Fruit fly (Drosophila melanogaster): ENCODE data around the gene CG10738.

The CG10738 gene

DNA sequence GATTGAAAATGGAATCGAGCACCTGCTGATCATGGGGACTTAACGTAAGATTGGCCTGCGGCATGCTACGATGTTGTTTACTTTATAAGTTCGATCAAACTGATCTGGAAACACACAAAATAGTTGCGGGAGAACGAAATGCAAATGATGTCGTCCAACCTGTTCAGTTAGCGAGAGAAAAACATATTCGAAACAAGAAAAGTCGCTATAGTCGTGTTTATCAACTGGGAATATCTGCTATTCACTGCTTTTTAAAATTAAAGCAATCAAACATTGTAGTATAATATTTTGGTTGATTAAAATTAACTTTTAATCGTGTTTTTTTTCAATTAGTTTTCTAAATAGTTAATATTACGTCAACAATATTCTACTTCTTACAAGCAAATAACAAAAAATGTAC lies 24.0 kb upstream of the CG10738 start, which contains the start of gene CG14105:
TSS of gene CG14105 (minus strand) at position 101 of the 400 bp plus-strand sequence.
- TF ChIP-seq Ets21C (GFP tag; optimal IDR thresholded peaks at IDR 0.05) (no peak), CG11294 (GFP tag; IDR thresholded peaks at IDR 0.05) (no peak), eg (GFP tag; IDR thresholded peaks at IDR 0.05) (no peak), Eip93F (GFP tag; optimal IDR thresholded peaks at IDR 0.05) (no peak), CG10669 (GFP tag; optimal IDR thresholded peaks at IDR 0.05) (no peak), CG6808 (GFP tag; optimal IDR thresholded peaks at IDR 0.05) (no peak), CG3919 (GFP tag; optimal IDR thresholded peaks at IDR 0.05) (no peak), fd85E (GFP tag; optimal IDR thresholded peaks at IDR 0.05) (no peak), CG9139 (GFP tag; optimal IDR thresholded peaks at IDR 0.05) (no peak), Gug (GFP tag; IDR thresholded peaks at IDR 0.05) (no peak), CG6163 (GFP tag; IDR thresholded peaks at IDR 0.05) (no peak), pdm3 (GFP tag; optimal IDR thresholded peaks at IDR 0.05) (no peak), salr (GFP tag; optimal IDR thresholded peaks at IDR 0.05) (no peak), CG6276 (GFP tag; optimal IDR thresholded peaks at IDR 0.05) (no peak), CG34406 (GFP tag; optimal IDR thresholded peaks at IDR 0.05) (no peak)

DNA sequence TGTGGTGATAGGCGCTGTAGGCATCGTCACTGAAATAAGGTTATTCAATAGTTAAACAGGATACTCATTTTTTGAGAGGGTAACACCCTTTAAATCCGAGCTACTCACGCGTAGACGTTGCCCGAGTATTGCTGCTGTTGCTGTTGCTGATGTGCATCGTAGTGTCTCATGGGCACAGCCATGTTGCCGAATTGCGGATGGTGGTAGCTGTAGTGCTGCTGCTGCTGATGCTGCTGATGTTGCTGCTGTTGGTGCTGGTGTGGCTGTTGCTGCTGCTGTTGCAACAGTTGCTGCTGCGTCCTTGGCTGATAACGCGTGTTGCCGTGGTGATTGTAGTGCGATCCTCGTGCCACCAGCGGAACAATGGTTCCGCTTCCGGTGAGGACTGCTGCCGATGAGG lies 20.4 kb upstream of the CG10738 start:
- TF ChIP-seq spab (GFP tag; optimal IDR thresholded peaks at IDR 0.05) = no peak
- no peak for TF ChIP-seq CG31627 (GFP tag; optimal IDR thresholded peaks at IDR 0.05)
- TF ChIP-seq Ets21C (GFP tag; optimal IDR thresholded peaks at IDR 0.05) = no peak
- no peak for TF ChIP-seq ss (GFP tag; optimal IDR thresholded peaks at IDR 0.05)
- no peak for TF ChIP-seq acj6 (GFP tag; optimal IDR thresholded peaks at IDR 0.05)
- no peak for TF ChIP-seq fd59A (GFP tag; optimal IDR thresholded peaks at IDR 0.05)
- no peak for TF ChIP-seq achi (GFP tag; optimal IDR thresholded peaks at IDR 0.05)
- TF ChIP-seq CG8119 (GFP tag; IDR thresholded peaks at IDR 0.05) = no peak
- no peak for TF ChIP-seq CG6163 (GFP tag; IDR thresholded peaks at IDR 0.05)
- no peak for TF ChIP-seq CG6854 (GFP tag; optimal IDR thresholded peaks at IDR 0.05)
- no peak for TF ChIP-seq fkh (GFP tag; optimal IDR thresholded peaks at IDR 0.05)
- TF ChIP-seq net (GFP tag; optimal IDR thresholded peaks at IDR 0.05) = no peak
- no peak for TF ChIP-seq CG8632 (GFP tag; optimal IDR thresholded peaks at IDR 0.05)
- no peak for TF ChIP-seq dac (GFP tag; optimal IDR thresholded peaks at IDR 0.05)
- no peak for TF ChIP-seq salr (GFP tag; optimal IDR thresholded peaks at IDR 0.05)
- no peak for TF ChIP-seq Blimp-1 (GFP tag; optimal IDR thresholded peaks at IDR 0.05)
- TF ChIP-seq Sox102F (GFP tag; optimal IDR thresholded peaks at IDR 0.05) = no peak
- TF ChIP-seq topi (GFP tag; optimal IDR thresholded peaks at IDR 0.05) = no peak
- TF ChIP-seq CG11762 (GFP tag; optimal IDR thresholded peaks at IDR 0.05; ENCODE audit: insufficient read depth) = no peak

- TF ChIP-seq Hr4 (GFP tag; optimal IDR thresholded peaks at IDR 0.05) (no peak), Eip93F (GFP tag; optimal IDR thresholded peaks at IDR 0.05) (no peak), CG8632 (GFP tag; optimal IDR thresholded peaks at IDR 0.05) (no peak), svp (GFP tag) (peak; percentile 68), spab (GFP tag; optimal IDR thresholded peaks at IDR 0.05) (no peak)
Observed at dm6 chr3L:13432791-13433190, 17.8 kb upstream of the CG10738 start.

dm6 chr3L:13433522-13433921 lies 17.0 kb upstream of the CG10738 start:
- TF ChIP-seq CG1621 (tag; optimal IDR thresholded peaks at IDR 0.05) (no peak), CG8119 (GFP tag; IDR thresholded peaks at IDR 0.05) (no peak), lz (GFP tag; optimal IDR thresholded peaks at IDR 0.05) (no peak), CG6163 (GFP tag; IDR thresholded peaks at IDR 0.05) (no peak), CG4318 (GFP tag; optimal IDR thresholded peaks at IDR 0.05) (no peak), CG31627 (GFP tag; optimal IDR thresholded peaks at IDR 0.05) (no peak), pdm3 (GFP tag; optimal IDR thresholded peaks at IDR 0.05) (no peak), salr (GFP tag; optimal IDR thresholded peaks at IDR 0.05) (no peak), OdsH (GFP tag; optimal IDR thresholded peaks at IDR 0.05) (no peak), Gug (GFP tag; IDR thresholded peaks at IDR 0.05) (no peak), CG6276 (GFP tag; optimal IDR thresholded peaks at IDR 0.05) (no peak), eg (GFP tag; IDR thresholded peaks at IDR 0.05) (no peak), acj6 (GFP tag; optimal IDR thresholded peaks at IDR 0.05) (no peak), Blimp-1 (GFP tag; optimal IDR thresholded peaks at IDR 0.05) (no peak), esn (GFP tag; optimal IDR thresholded peaks at IDR 0.05) (no peak), CG6792 (GFP tag; optimal IDR thresholded peaks at IDR 0.05) (no peak), Eip78C (GFP tag) (no peak), Smox (GFP tag; optimal IDR thresholded peaks at IDR 0.05) (no peak), CG11902 (GFP tag; optimal IDR thresholded peaks at IDR 0.05) (no peak)
